Fruit fly (Drosophila melanogaster): ENCODE data around the gene Jig.
A peak's percentile ranks its signal among the peaks of the same experiment; 100 is the strongest.

Jig gene

DNA sequence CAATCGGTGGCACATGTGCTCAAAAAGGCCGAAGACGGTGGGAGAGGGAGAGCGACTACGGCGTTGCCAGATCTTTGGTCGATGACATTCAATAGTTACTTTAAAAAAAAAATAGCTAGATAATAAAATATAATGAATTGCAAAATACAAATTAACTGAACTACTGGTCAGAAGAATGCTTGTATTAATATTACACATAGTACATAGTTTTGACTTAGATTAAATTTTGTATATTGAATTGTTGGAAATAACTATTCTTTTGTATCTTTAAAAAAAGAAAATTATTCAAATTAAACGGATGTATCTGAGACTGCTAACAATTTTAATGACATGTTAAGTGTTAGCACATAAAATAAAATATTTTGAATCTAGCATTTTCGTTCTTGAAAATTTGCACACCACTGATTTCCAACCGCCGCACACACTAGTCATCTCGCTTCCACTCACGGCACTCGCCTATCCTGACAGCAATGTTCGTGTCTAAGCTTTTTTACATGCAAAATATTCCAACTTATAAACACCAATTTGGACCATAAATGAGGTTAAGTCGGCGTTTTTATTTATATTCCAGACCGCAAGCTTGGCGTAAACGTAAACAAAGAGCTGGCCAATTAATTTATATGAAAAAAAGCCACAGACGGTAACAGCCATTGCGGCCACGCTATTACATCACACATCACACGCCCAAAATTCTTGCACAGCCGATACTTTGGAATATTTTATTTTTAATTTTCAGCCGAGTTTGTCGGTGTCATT, 14.4 kb downstream of the Jig start (continued):
- TF ChIP-seq tup (GFP tag; optimal IDR thresholded peaks at IDR 0.05) (no peak), CG4854 (GFP tag; optimal IDR thresholded peaks at IDR 0.05) (no peak), BtbVII (GFP tag; optimal IDR thresholded peaks at IDR 0.05) (peak; percentile 31), CG4282 (GFP tag; optimal IDR thresholded peaks at IDR 0.05) (peak; percentile 11), pum (GFP tag; optimal IDR thresholded peaks at IDR 0.05) (peak; percentile 44), vfl (GFP tag; optimal IDR thresholded peaks at IDR 0.05) (peak; percentile 50), Doc2 (GFP tag; IDR thresholded peaks at IDR 0.05) (no peak), cg (GFP tag; optimal IDR thresholded peaks at IDR 0.05) (no peak), Neu2 (GFP tag; optimal IDR thresholded peaks at IDR 0.05; ENCODE audit: borderline replicate concordance) (no peak), CG6765 (GFP tag; optimal IDR thresholded peaks at IDR 0.05) (peak; percentile 63), Adf1 (GFP tag; IDR thresholded peaks at IDR 0.05) (0 out of 2 replicates have a peak, but pooled peaks have one; percentile 7), CG8281 (tag; optimal IDR thresholded peaks at IDR 0.05) (peak; percentile 39), sc (optimal IDR thresholded peaks at IDR 0.05) (no peak), sc (GFP tag; optimal IDR thresholded peaks at IDR 0.05) (peak; percentile 31), CG10274 (GFP tag; optimal IDR thresholded peaks at IDR 0.05) (peak; percentile 49), CG11695 (GFP tag; IDR thresholded peaks at IDR 0.05) (peak; percentile 51; the same call in 2 of the 3 replicates), bowl (GFP tag; IDR thresholded peaks at IDR 0.05) (no peak), sna (GFP tag; IDR thresholded peaks at IDR 0.05; ENCODE audit: partially characterized antibody) (no peak), CG1529 (GFP tag; optimal IDR thresholded peaks at IDR 0.05) (peak; percentile 44), Vsx1 (GFP tag; optimal IDR thresholded peaks at IDR 0.05) (peak; percentile 14), CG33557 (GFP tag; optimal IDR thresholded peaks at IDR 0.05) (peak; percentile 43), CG17186 (GFP tag; optimal IDR thresholded peaks at IDR 0.05) (no peak), croc (GFP tag; conservative IDR thresholded peaks at IDR 0.05) (peak; percentile 33; the same call in 2 of the 3 replicates), hb (GFP tag; IDR thresholded peaks at IDR 0.05; ENCODE audit: partially characterized antibody) (no peak), gsb (GFP tag; IDR thresholded peaks at IDR 0.05) (no peak), CG6683 (GFP tag; optimal IDR thresholded peaks at IDR 0.05) (peak; percentile 53), CG30403 (GFP tag; optimal IDR thresholded peaks at IDR 0.05) (peak; percentile 91), aop (GFP tag; IDR thresholded peaks at IDR 0.05) (no peak), Dp (GFP tag; optimal IDR thresholded peaks at IDR 0.05) (no peak), CG14014 (GFP tag; IDR thresholded peaks at IDR 0.05) (peak; percentile 56), chinmo (GFP tag; IDR thresholded peaks at IDR 0.05; ENCODE audit: partially characterized antibody) (no peak), CG11093 (GFP tag; IDR thresholded peaks at IDR 0.05) (peak; percentile 41; the same call in 1 of the 3 replicates), Lpt (GFP tag; optimal IDR thresholded peaks at IDR 0.05) (no peak), CG6175 (GFP tag; IDR thresholded peaks at IDR 0.05) (no peak), sima (GFP tag; optimal IDR thresholded peaks at IDR 0.05) (no peak), CG12942 (GFP tag; optimal IDR thresholded peaks at IDR 0.05) (peak; percentile 51), vvl (GFP tag; IDR thresholded peaks at IDR 0.05) (peak; percentile 58; the same call in 1 of the 2 replicates), ac (GFP tag; optimal IDR thresholded peaks at IDR 0.05) (no peak), ro (GFP tag; IDR thresholded peaks at IDR 0.05) (no peak), CG7928 (GFP tag; optimal IDR thresholded peaks at IDR 0.05) (peak; percentile 13), maf-S (GFP tag; optimal IDR thresholded peaks at IDR 0.05) (peak; percentile 21), dati (GFP tag; IDR thresholded peaks at IDR 0.05) (no peak), Dip3 (GFP tag; optimal IDR thresholded peaks at IDR 0.05) (peak; percentile 53), her (GFP tag; optimal IDR thresholded peaks at IDR 0.05) (no peak), YL-1 (GFP tag; optimal IDR thresholded peaks at IDR 0.05) (peak; percentile 53), chn (GFP tag; optimal IDR thresholded peaks at IDR 0.05) (peak; percentile 54), CG7963 (GFP tag; IDR thresholded peaks at IDR 0.05; ENCODE audit: partially characterized antibody) (no peak), CG7786 (GFP tag; optimal IDR thresholded peaks at IDR 0.05) (peak; percentile 58), NK7.1 (GFP tag; optimal IDR thresholded peaks at IDR 0.05) (no peak), trh (GFP tag; optimal IDR thresholded peaks at IDR 0.05) (peak; percentile 44)
